Fruit fly (Drosophila melanogaster) whole organism, adult: ENCODE results near the gene CG11905.

Experiments
- CG11617 ChIP-seq: fragments of 200-800 bp; sonication (Bioruptor generic); optimal IDR thresholded peaks from 2 replicates; lab custom pipeline; 2017; ENCODE audit warnings: mild to moderate bottlenecking, missing biosample characterization, missing genetic modification reagents, missing genetic modification characterization
- CG12768 ChIP-seq: fragments of 200-800 bp; sonication (Bioruptor generic); optimal IDR thresholded peaks from 2 replicates; lab custom pipeline; 2017; ENCODE audit warnings: missing biosample characterization, missing genetic modification characterization, mild to moderate bottlenecking, moderate library complexity, missing genetic modification reagents
- CG14711 ChIP-seq: fragments of 200-800 bp; sonication (Bioruptor generic); optimal IDR thresholded peaks from 2 replicates; lab custom pipeline; 2018; ENCODE audit warnings: missing biosample characterization, mild to moderate bottlenecking, missing genetic modification characterization, moderate library complexity
- CG1620 ChIP-seq: fragments of 200-800 bp; sonication (Bioruptor generic); optimal IDR thresholded peaks from 2 replicates; lab custom pipeline; 2016; ENCODE audit warnings: missing biosample characterization, missing genetic modification characterization
- CG33017 ChIP-seq: fragments of 200-800 bp; sonication (Bioruptor generic); optimal IDR thresholded peaks from 2 replicates; lab custom pipeline; 2018; ENCODE audit warnings: missing biosample characterization, mild to moderate bottlenecking, missing genetic modification characterization, moderate library complexity
- CG5204 ChIP-seq: fragments of 200-800 bp; sonication (Bioruptor generic); optimal IDR thresholded peaks from 2 replicates; lab custom pipeline; 2016; ENCODE audit warnings: missing biosample characterization, missing genetic modification characterization
- CG7045 ChIP-seq: fragments of 200-800 bp; sonication (Bioruptor generic); optimal IDR thresholded peaks from 2 replicates; lab custom pipeline; 2017; ENCODE audit warnings: missing biosample characterization, mild to moderate bottlenecking, missing genetic modification characterization
- CG7101 ChIP-seq: fragments of 200-800 bp; sonication (Bioruptor generic); optimal IDR thresholded peaks from 2 replicates; lab custom pipeline; 2018; ENCODE audit warnings: missing biosample characterization, mild to moderate bottlenecking, missing genetic modification characterization, moderate library complexity
- Clk ChIP-seq: fragments of 200-800 bp; sonication (Bioruptor generic); optimal IDR thresholded peaks from 2 replicates; lab custom pipeline; 2017; ENCODE audit warnings: missing biosample characterization, missing genetic modification characterization
- Crg-1 ChIP-seq: fragments of 200-800 bp; sonication (Bioruptor generic); optimal IDR thresholded peaks from 2 replicates; lab custom pipeline; 2016; ENCODE audit warnings: missing biosample characterization, missing genetic modification characterization
- Hr96 ChIP-seq: fragments of 200-800 bp; sonication (Bioruptor generic); optimal IDR thresholded peaks from 2 replicates; lab custom pipeline; 2016; ENCODE audit warnings: missing biosample characterization, missing genetic modification characterization
- Mnt ChIP-seq: fragments of 200-800 bp; sonication (Bioruptor generic); optimal IDR thresholded peaks from 2 replicates; lab custom pipeline; 2016; ENCODE audit warnings: missing biosample characterization, mild to moderate bottlenecking, missing genetic modification characterization
- bab1 ChIP-seq: fragments of 200-800 bp; sonication (Bioruptor generic); optimal IDR thresholded peaks from 3 replicates; lab custom pipeline; 2019; ENCODE audit warnings: missing biosample characterization, mild to moderate bottlenecking, missing genetic modification characterization, moderate library complexity
- cic ChIP-seq: fragments of 200-800 bp; sonication (Bioruptor generic); optimal IDR thresholded peaks from 2 replicates; lab custom pipeline; 2017; ENCODE audit warnings: missing biosample characterization, mild to moderate bottlenecking, missing genetic modification characterization, moderate library complexity
- cnc ChIP-seq, 2 experiments: fragments of >200 bp; optimal IDR thresholded peaks; 2 replicates each; lab custom pipeline; 2017
- kay ChIP-seq: fragments of 200-800 bp; sonication (Bioruptor generic); peaks from one replicate; lab custom pipeline; 2016; ENCODE audit warnings: missing biosample characterization, missing genetic modification characterization, borderline replicate concordance
- ovo ChIP-seq: fragments of 200-800 bp; sonication (Bioruptor generic); optimal IDR thresholded peaks from 2 replicates; lab custom pipeline; 2016; ENCODE audit warnings: missing biosample characterization, missing genetic modification characterization
- pad ChIP-seq: fragments of 200-800 bp; sonication (Bioruptor generic); optimal IDR thresholded peaks from 3 replicates; lab custom pipeline; 2017; ENCODE audit warnings: missing biosample characterization, missing genetic modification characterization, mild to moderate bottlenecking, moderate library complexity, missing genetic modification reagents
- tj ChIP-seq: fragments of 200-800 bp; sonication (Bioruptor generic); optimal IDR thresholded peaks from 3 replicates; lab custom pipeline; 2017; ENCODE audit warnings: missing biosample characterization, mild to moderate bottlenecking, missing genetic modification characterization, moderate library complexity
- toe ChIP-seq: fragments of 200-800 bp; sonication (Bioruptor generic); optimal IDR thresholded peaks from 2 replicates; lab custom pipeline; 2016; ENCODE audit warnings: missing biosample characterization, missing genetic modification characterization

The CG11905 gene

DNA sequence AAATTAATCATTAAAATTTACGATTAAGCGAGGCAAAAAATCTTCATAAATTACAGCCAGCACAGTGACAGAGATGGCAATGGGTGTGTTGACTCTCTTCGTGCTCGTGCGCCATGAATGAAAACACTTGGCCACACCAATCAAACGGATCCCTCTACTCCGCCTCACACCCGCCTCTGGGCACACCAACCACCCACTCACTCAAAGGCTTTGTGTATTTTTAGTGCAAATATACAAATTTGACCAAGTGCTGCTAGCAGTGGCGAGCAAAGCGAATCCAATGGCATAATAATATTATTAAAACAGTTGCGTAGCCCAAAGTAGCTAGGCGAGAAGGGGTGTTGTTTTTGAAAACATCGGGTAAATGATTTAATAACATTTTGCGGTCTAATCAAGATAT lies 45.8 kb downstream of the CG11905 start:
- no peak for TF ChIP-seq pad

DNA sequence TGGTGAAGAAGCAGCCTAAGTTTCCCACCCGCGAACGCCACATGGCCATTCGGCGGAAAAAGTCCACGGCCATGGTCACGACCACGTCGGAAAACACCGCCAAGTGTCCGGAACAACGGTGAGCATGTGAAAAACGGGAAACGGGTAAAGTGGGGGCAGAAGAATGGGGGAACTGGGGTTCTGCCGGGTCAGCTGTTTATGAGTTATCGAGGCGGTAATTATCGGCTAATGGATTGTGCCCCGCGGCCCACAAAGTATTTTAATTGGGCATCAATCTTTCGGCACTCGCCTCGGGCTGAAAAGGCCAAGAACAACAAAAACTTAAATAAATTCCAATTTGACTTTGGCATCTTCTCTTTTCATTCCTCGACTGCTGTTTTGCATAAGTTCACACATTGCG lies 48.1 kb downstream of the CG11905 start:
- TF ChIP-seq tj (GFP tag; lab: Kevin White, UChicago) = peak; percentile 60
- TF ChIP-seq CG7101 (tag; lab: Kevin White, UChicago) = no peak

DNA sequence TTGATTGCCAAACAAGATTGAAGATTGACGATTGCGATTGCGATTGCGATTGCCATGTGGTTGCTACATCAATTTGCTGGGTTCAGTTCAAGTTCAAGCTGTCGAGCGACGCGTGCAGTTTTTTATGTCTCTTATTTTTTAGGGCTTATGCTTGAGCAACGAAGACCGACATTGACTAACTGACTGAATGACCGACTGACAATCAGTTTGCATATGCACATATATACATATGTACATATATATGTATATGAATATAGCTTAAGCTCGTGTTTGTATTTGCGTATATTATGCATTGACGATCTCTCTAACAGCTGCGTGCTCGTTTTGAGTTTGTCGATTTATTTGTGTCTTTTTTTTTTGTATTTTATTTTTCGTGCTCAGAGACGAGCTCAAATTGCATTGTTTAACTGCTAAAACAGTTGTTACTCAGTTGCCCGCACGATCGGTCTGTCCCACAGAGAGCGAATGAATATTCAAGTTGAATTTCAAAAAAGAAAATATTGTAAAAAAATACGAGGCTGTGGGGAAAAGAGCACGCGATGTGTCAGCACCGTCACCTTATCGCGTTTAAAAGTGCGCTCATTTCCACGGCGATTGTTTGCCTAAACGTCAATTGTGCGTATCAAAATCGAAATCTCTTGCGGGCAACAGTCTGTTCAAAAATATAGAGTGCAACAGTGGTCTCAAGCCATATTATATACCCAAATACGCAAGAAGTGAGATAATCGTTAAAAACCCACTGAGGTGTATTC lies 49.0 kb downstream of the CG11905 start:
- peak; percentile 35 for TF ChIP-seq CG12768 (GFP tag; lab: Kevin White, UChicago)
- no peak for TF ChIP-seq toe (GFP tag; lab: Kevin White, UChicago)
- TF ChIP-seq kay = peak; percentile 95
- TF ChIP-seq bab1 (GFP tag; lab: Kevin White, UChicago) = peak; percentile 34
- TF ChIP-seq tj (GFP tag; lab: Kevin White, UChicago) = peak; percentile 29
- TF ChIP-seq CG14711 (tag; lab: Kevin White, UChicago) = peak; percentile 10
- TF ChIP-seq ovo (GFP tag; lab: Kevin White, UChicago) = no peak
- TF ChIP-seq cic (GFP tag; lab: Kevin White, UChicago) = peak; percentile 65

DNA sequence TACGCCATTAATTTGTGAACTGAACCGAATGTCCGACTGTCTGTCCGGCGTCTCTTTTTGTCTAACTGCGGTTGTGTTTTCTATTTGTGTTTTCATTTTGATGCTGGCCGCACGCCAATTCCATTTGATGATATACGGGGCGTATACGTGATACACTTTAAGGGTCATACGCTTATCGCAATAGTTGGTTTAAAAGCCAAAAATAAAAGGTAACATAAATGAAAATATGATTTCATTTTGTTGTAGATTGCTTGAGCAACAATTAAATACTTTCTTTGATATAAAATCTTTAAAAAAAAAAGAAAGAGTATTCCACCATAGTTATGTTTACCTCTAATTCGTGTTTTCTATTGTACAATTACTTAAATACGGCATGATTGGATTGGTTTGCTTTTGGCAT lies 50.3 kb downstream of the CG11905 start:
- no peak for TF ChIP-seq bab1 (GFP tag; lab: Kevin White, UChicago)
- TF ChIP-seq CG12768 (GFP tag; lab: Kevin White, UChicago) = no peak
- no peak for TF ChIP-seq pad
- TF ChIP-seq CG33017 = peak; percentile 45
- TF ChIP-seq Hr96 (GFP tag; lab: Kevin White, UChicago) = no peak
- TF ChIP-seq ovo (GFP tag; lab: Kevin White, UChicago) = no peak
- no peak for TF ChIP-seq kay
- TF ChIP-seq tj (GFP tag; lab: Kevin White, UChicago) = no peak

DNA sequence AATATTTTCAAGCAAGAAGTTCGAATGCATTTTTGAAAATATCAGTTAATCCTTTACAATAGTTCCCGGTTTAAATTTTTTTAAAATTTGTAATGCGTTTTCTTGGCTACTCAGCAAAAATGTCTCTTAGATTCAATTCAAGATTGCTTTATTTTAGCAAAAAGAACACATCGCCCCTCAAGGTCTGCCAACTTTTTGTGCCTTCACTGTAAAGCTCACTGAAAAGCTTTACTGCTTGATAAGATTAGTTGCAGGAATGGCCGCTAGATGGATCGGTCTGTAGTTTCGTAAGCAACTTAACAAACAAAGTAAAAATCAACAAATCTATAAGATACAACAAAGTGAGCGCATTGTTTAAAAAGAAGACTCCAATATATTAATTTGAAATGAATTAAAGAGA lies 51.3 kb downstream of the CG11905 start:
- TF ChIP-seq Crg-1 (GFP tag; lab: Kevin White, UChicago) (no peak), bab1 (GFP tag; lab: Kevin White, UChicago) (no peak), CG14711 (tag; lab: Kevin White, UChicago) (no peak), pad (no peak), CG5204 (GFP tag; lab: Kevin White, UChicago) (no peak), CG1620 (GFP tag; lab: Kevin White, UChicago) (no peak), toe (GFP tag; lab: Kevin White, UChicago) (no peak), CG7101 (tag; lab: Kevin White, UChicago) (no peak), CG33017 (no peak), cnc (optimal IDR thresholded peaks at IDR 0.05; lab: Kevin White, UChicago) (no peak), cic (GFP tag; lab: Kevin White, UChicago) (no peak), CG12768 (GFP tag; lab: Kevin White, UChicago) (no peak), tj (GFP tag; lab: Kevin White, UChicago) (no peak), CG11617 (GFP tag; lab: Kevin White, UChicago) (no peak), ovo (GFP tag; lab: Kevin White, UChicago) (no peak)

DNA sequence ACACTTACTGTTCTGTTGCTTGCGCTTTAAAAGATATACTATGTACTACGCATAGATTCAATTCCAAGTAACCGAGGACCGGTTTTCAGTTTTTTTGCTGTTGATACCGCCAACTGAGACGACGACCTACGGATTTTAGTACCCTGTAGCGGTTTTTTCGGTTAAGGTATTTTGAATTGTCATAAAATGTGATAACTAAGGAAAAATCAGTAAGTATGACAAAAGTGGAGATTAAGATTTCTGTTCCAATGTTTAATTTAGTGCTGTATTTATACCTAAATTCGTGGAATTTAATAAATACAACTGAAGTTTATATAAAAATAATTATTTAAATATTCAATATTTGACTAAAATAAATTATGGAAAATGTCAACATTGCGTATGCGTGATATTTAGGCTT lies 54.2 kb downstream of the CG11905 start:
- TF ChIP-seq CG5204 (GFP tag; lab: Kevin White, UChicago) (no peak), CG11617 (GFP tag; lab: Kevin White, UChicago) (no peak), CG7045 (GFP tag; lab: Kevin White, UChicago) (no peak), bab1 (GFP tag; lab: Kevin White, UChicago) (no peak), Hr96 (GFP tag; lab: Kevin White, UChicago) (no peak), kay (no peak), CG7101 (tag; lab: Kevin White, UChicago) (no peak), ovo (GFP tag; lab: Kevin White, UChicago) (no peak), tj (GFP tag; lab: Kevin White, UChicago) (no peak), cic (GFP tag; lab: Kevin White, UChicago) (no peak), cnc (optimal IDR thresholded peaks at IDR 0.05; lab: Kevin White, UChicago) (no peak), CG12768 (GFP tag; lab: Kevin White, UChicago) (no peak), Clk (no peak), Mnt (GFP tag; lab: Kevin White, UChicago) (no peak)

DNA sequence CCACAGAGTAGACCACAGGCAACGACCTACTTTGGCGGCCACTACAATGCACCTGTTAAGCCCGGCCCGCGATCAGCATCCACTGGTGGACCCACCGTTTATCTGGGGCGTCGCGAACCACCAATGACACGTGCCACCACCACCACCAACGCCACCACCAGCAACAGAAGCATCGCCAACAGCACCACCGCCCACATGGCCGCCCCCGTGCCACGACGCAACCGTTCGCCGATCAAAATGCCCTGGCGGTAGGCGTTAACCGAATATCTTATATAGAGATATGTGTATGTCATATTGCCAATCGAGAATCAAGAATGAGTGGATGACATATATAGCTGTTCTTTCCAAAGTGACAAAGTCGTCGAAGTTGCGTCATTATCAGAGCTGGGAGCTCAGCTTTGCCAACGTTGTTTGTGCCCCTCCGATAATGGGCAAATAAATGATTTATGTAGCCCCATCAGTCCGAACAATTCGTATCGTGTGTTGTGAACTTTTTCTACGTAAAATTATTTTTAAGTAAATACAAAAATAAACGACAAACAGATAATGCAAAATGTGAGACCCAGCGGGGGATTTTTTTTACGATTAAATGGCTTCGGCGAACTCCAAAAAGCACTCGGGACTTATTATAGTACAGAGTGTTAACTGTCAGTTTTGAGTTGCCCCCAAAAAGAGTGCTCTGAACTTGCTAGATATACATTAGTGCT lies 56.4 kb downstream of the CG11905 start:
- TF ChIP-seq CG5204 (GFP tag; lab: Kevin White, UChicago) = no peak
- no peak for TF ChIP-seq toe (GFP tag; lab: Kevin White, UChicago)
- no peak for TF ChIP-seq CG7045 (GFP tag; lab: Kevin White, UChicago)
- no peak for TF ChIP-seq tj (GFP tag; lab: Kevin White, UChicago)
- TF ChIP-seq CG7101 (tag; lab: Kevin White, UChicago) = no peak
- TF ChIP-seq kay = no peak
- no peak for TF ChIP-seq bab1 (GFP tag; lab: Kevin White, UChicago)
- TF ChIP-seq Crg-1 (GFP tag; lab: Kevin White, UChicago) = no peak
- TF ChIP-seq Mnt (GFP tag; lab: Kevin White, UChicago) = no peak
- TF ChIP-seq CG33017 = no peak
- no peak for TF ChIP-seq Clk
- no peak for TF ChIP-seq pad
- TF ChIP-seq CG11617 (GFP tag; lab: Kevin White, UChicago) = no peak
- no peak for TF ChIP-seq cic (GFP tag; lab: Kevin White, UChicago)
- no peak for TF ChIP-seq Hr96 (GFP tag; lab: Kevin White, UChicago)
- TF ChIP-seq cnc (optimal IDR thresholded peaks at IDR 0.05; lab: Kevin White, UChicago) = no peak
